Fruit fly (Drosophila melanogaster) whole organism, wandering third instar larva: Measurements from ENCODE around the gene sll.

Source experiments
- Abd-B ChIP-seq: fragments of >200 bp; optimal IDR thresholded peaks from 2 replicates; lab custom pipeline; 2017; ENCODE audit warnings: missing biosample characterization, missing genetic modification characterization
- CG9705 ChIP-seq: fragments of 200-800 bp; sonication (Bioruptor generic); optimal IDR thresholded peaks from 2 replicates; lab custom pipeline; 2018; ENCODE audit warnings: missing biosample characterization, mild to moderate bottlenecking, missing genetic modification characterization
- CrebA ChIP-seq: fragments of 200-800 bp; sonication (Bioruptor generic); optimal IDR thresholded peaks from 2 replicates; lab custom pipeline; 2016; ENCODE audit warnings: missing biosample characterization, mild to moderate bottlenecking, missing genetic modification characterization, borderline replicate concordance
- HLH106 ChIP-seq: fragments of 200-800 bp; optimal IDR thresholded peaks from 3 replicates; lab custom pipeline; 2019; ENCODE audit warnings: missing biosample characterization, mild to moderate bottlenecking, missing genetic modification characterization, moderate library complexity
- Hnf4 ChIP-seq: fragments of 200-800 bp; sonication (Bioruptor generic); optimal IDR thresholded peaks from 2 replicates; lab custom pipeline; 2016; ENCODE audit warnings: missing biosample characterization, mild to moderate bottlenecking, missing genetic modification characterization
- Hr78 ChIP-seq: fragments of >200 bp; optimal IDR thresholded peaks from 2 replicates; lab custom pipeline; 2017; ENCODE audit warnings: missing biosample characterization, missing genetic modification characterization
- Hr83 ChIP-seq: fragments of 200-300 bp; sonication (Bioruptor generic); optimal IDR thresholded peaks from 2 replicates; lab custom pipeline; 2016; ENCODE audit warnings: missing biosample characterization, mild to moderate bottlenecking, missing genetic modification characterization, moderate library complexity; ENCODE audit not compliant: poor library complexity, severe bottlenecking
- Jra ChIP-seq: sonication (Bioruptor generic); optimal IDR thresholded peaks from 2 replicates; lab custom pipeline; 2016; ENCODE audit warnings: missing biosample characterization, missing genetic modification characterization
- Mio ChIP-seq: sonication (Bioruptor generic); optimal IDR thresholded peaks from 2 replicates; lab custom pipeline; 2016; ENCODE audit warnings: missing biosample characterization, missing genetic modification characterization
- Myc ChIP-seq: fragments of >200 bp; optimal IDR thresholded peaks from 2 replicates; lab custom pipeline; 2017
- OdsH ChIP-seq: fragments of 200-800 bp; sonication (Bioruptor generic); optimal IDR thresholded peaks from 2 replicates; lab custom pipeline; 2016; ENCODE audit warnings: missing biosample characterization, mild to moderate bottlenecking, missing genetic modification characterization
- Rel ChIP-seq, 2 experiments: fragments of 200-800 bp; sonication (Bioruptor generic) in 1 of 2; optimal IDR thresholded peaks; 2 replicates in 1 of 2; 3 replicates in 1 of 2; lab custom pipeline; 2016 to 2019; ENCODE audit warnings: mild to moderate bottlenecking in 2 of 2, missing biosample characterization in 2 of 2, missing genetic modification characterization in 2 of 2, moderate library complexity in 1 of 2
- Sp1 ChIP-seq: fragments of 200-800 bp; sonication (Bioruptor generic); optimal IDR thresholded peaks from 3 replicates; lab custom pipeline; 2019; ENCODE audit warnings: missing biosample characterization, mild to moderate bottlenecking, missing genetic modification characterization, moderate library complexity
- Vsx2 ChIP-seq: fragments of 200-300, 225-300 bp; sonication (Bioruptor generic); optimal IDR thresholded peaks from 2 replicates; lab custom pipeline; 2018; ENCODE audit warnings: missing biosample characterization, missing genetic modification characterization; ENCODE audit not compliant: partially characterized antibody
- br ChIP-seq: fragments of 200-800 bp; sonication (Bioruptor generic); optimal IDR thresholded peaks from 2 replicates; lab custom pipeline; 2016; ENCODE audit warnings: missing biosample characterization, missing genetic modification characterization
- brk ChIP-seq: fragments of 200-800 bp; sonication (Bioruptor generic); optimal IDR thresholded peaks from 2 replicates; lab custom pipeline; 2016; ENCODE audit warnings: missing biosample characterization, mild to moderate bottlenecking, missing genetic modification characterization
- dl ChIP-seq, 2 experiments: fragments of 175-275, 200-275 bp in 1 of 2; fragments of 200-275 bp in 1 of 2; sonication (Bioruptor generic); optimal IDR thresholded peaks; lab custom pipeline; 2018; ENCODE audit warnings: mild to moderate bottlenecking in 2 of 2, missing biosample characterization in 2 of 2, missing genetic modification characterization in 2 of 2, moderate library complexity in 2 of 2; ENCODE audit not compliant: partially characterized antibody in 2 of 2, insufficient read depth in 1 of 2
- dmrt93B ChIP-seq: fragments of 200-800 bp; sonication (Bioruptor generic); optimal IDR thresholded peaks from 2 replicates; lab custom pipeline; 2018; ENCODE audit warnings: missing biosample characterization, mild to moderate bottlenecking, missing genetic modification characterization
- ey ChIP-seq: fragments of 200-800 bp; sonication (Bioruptor generic); optimal IDR thresholded peaks from 2 replicates; lab custom pipeline; 2016; ENCODE audit warnings: missing biosample characterization, missing genetic modification characterization
- foxo ChIP-seq, 2 experiments: fragments of 200-800 bp; sonication (Bioruptor generic); optimal IDR thresholded peaks; 2 replicates in 1 of 2; 3 replicates in 1 of 2; lab custom pipeline; 2016 to 2017; ENCODE audit warnings: missing biosample characterization in 2 of 2, missing genetic modification characterization in 2 of 2
- fru ChIP-seq: fragments of 200-800 bp; sonication (Bioruptor generic); optimal IDR thresholded peaks from 3 replicates; lab custom pipeline; 2016; ENCODE audit warnings: missing biosample characterization, mild to moderate bottlenecking, missing genetic modification characterization
- h ChIP-seq: fragments of 200-800 bp; sonication (Bioruptor generic); optimal IDR thresholded peaks from 3 replicates; lab custom pipeline; 2016; ENCODE audit warnings: missing biosample characterization, mild to moderate bottlenecking, missing genetic modification characterization
- jim ChIP-seq: fragments of 175-275, 200-325 bp; sonication (Bioruptor generic); optimal IDR thresholded peaks from 2 replicates; lab custom pipeline; 2016; ENCODE audit warnings: missing biosample characterization, mild to moderate bottlenecking, missing genetic modification characterization
- lola ChIP-seq: fragments of >200 bp; optimal IDR thresholded peaks from 2 replicates; lab custom pipeline; 2017; ENCODE audit warnings: missing biosample characterization, missing genetic modification characterization
- psq ChIP-seq: fragments of 200-800 bp; sonication (Bioruptor generic); optimal IDR thresholded peaks from 3 replicates; lab custom pipeline; 2017; ENCODE audit warnings: missing biosample characterization, mild to moderate bottlenecking, missing genetic modification characterization, moderate library complexity
- rgr ChIP-seq: fragments of 200-800 bp; sonication (Bioruptor generic); optimal IDR thresholded peaks from 3 replicates; lab custom pipeline; 2016; ENCODE audit warnings: missing biosample characterization, mild to moderate bottlenecking, missing genetic modification characterization
- sv ChIP-seq: fragments of 200-800 bp; sonication (Bioruptor generic); optimal IDR thresholded peaks from 3 replicates; lab custom pipeline; 2016; ENCODE audit warnings: missing biosample characterization, missing genetic modification characterization
- tai ChIP-seq: sonication (Bioruptor generic); optimal IDR thresholded peaks from 2 replicates; lab custom pipeline; 2016; ENCODE audit warnings: missing biosample characterization, missing genetic modification characterization
- woc ChIP-seq: sonication (Bioruptor generic); optimal IDR thresholded peaks from 2 replicates; lab custom pipeline; 2016; ENCODE audit warnings: missing biosample characterization, mild to moderate bottlenecking, missing genetic modification characterization

sll gene

dm6 chr3R:17594086-17594485, 11.8 kb upstream of the sll start, which contains the start of gene Sgs5bis:
Gene Sgs5bis, plus strand, starts transcription at chr3R:17594386.
- TF ChIP-seq OdsH: no peak
- TF ChIP-seq br (GFP tag; lab: Kevin White, UChicago): no peak
- no peak for TF ChIP-seq dmrt93B (GFP tag; lab: Kevin White, UChicago)
- no peak for TF ChIP-seq woc (GFP tag; lab: Kevin White, UChicago)
- TF ChIP-seq psq (GFP tag; lab: Kevin White, UChicago): no peak
- TF ChIP-seq foxo (GFP tag; optimal IDR thresholded peaks at IDR 0.05; lab: Kevin White, UChicago): no peak
- TF ChIP-seq Jra (GFP tag; lab: Kevin White, UChicago): no peak
- no peak for TF ChIP-seq lola (GFP tag; lab: Kevin White, UChicago)
- no peak for TF ChIP-seq CrebA

- TF ChIP-seq sv (no peak), foxo (GFP tag; optimal IDR thresholded peaks at IDR 0.05; lab: Kevin White, UChicago) (peak in 1 of 2 experiments; percentile 51), Abd-B (no peak), Hr83 (GFP tag; lab: Kevin White, UChicago) (peak; percentile 96), Sp1 (GFP tag; lab: Kevin White, UChicago) (peak; percentile 47), rgr (GFP tag; lab: Kevin White, UChicago) (peak; percentile 82), dl (GFP tag; optimal IDR thresholded peaks at IDR 0.05; lab: Kevin White, UChicago; ENCODE audit: insufficient read depth in 1 of 2, partially characterized antibody in 2 of 2) (no peak), Jra (GFP tag; lab: Kevin White, UChicago) (peak; percentile 35), CG9705 (GFP tag; lab: Kevin White, UChicago) (peak; percentile 25), fru (peak; percentile 55), lola (GFP tag; lab: Kevin White, UChicago) (no peak), ey (GFP tag; lab: Kevin White, UChicago) (peak; percentile 11), OdsH (peak; percentile 66), Hnf4 (peak; percentile 67), brk (GFP tag; lab: Kevin White, UChicago) (peak; percentile 55), br (GFP tag; lab: Kevin White, UChicago) (peak; percentile 53), jim (GFP tag; lab: Kevin White, UChicago) (no peak), psq (GFP tag; lab: Kevin White, UChicago) (peak; percentile 32), CrebA (peak; percentile 53), Rel (GFP tag; optimal IDR thresholded peaks at IDR 0.05; lab: Kevin White, UChicago) (no peak), Rel (tag; optimal IDR thresholded peaks at IDR 0.05; lab: Kevin White, UChicago) (no peak), Mio (no peak), h (GFP tag; lab: Kevin White, UChicago) (peak; percentile 82), tai (GFP tag; lab: Kevin White, UChicago) (peak; percentile 51)
Measured at dm6 chr3R:17595084-17595483, 10.8 kb upstream of the sll start, which contains the start of gene Sgs5. Gene Sgs5, plus strand, starts transcription at chr3R:17595362.

- TF ChIP-seq HLH106 (tag; lab: Kevin White, UChicago) (no peak), Hnf4 (no peak), rgr (GFP tag; lab: Kevin White, UChicago) (no peak), Hr78 (no peak)
Measured at dm6 chr3R:17596236-17596635, 9.7 kb upstream of the sll start, which contains the start of gene CG7606. Gene CG7606, plus strand, starts transcription at chr3R:17596536.

- TF ChIP-seq fru (no peak), Myc (no peak), psq (GFP tag; lab: Kevin White, UChicago) (no peak), Jra (GFP tag; lab: Kevin White, UChicago) (no peak), Abd-B (no peak), h (GFP tag; lab: Kevin White, UChicago) (no peak), rgr (GFP tag; lab: Kevin White, UChicago) (no peak), Vsx2 (GFP tag; lab: Kevin White, UChicago) (no peak)
Measured at dm6 chr3R:17599695-17600094, 6.2 kb upstream of the sll start.

- TF ChIP-seq h (GFP tag; lab: Kevin White, UChicago): no peak
- peak; percentile 57 for TF ChIP-seq Vsx2 (GFP tag; lab: Kevin White, UChicago)
Measured at dm6 chr3R:17601866-17602265, 4.0 kb upstream of the sll start.
